Fruit fly (Drosophila melanogaster) whole organism, pupa: Measurements from ENCODE around the gene CG43179.

Source experiments
- CG10348 ChIP-seq: fragments of 200-800 bp; sonication (Bioruptor generic); IDR thresholded peaks from 2 replicates; pipeline ENCODE4 v1.3.6; 2022; ENCODE audit warnings: missing biosample characterization, missing genetic modification characterization
- CG12605 ChIP-seq: fragments of 200-800 bp; sonication (Bioruptor generic); IDR thresholded peaks from 2 replicates; pipeline ENCODE4 v1.3.6; 2022; ENCODE audit warnings: missing biosample characterization, missing genetic modification characterization
- CG13204 ChIP-seq: fragments of 200-800 bp; sonication (Bioruptor generic); optimal IDR thresholded peaks from 2 replicates; lab custom pipeline; 2018; ENCODE audit warnings: missing biosample characterization, mild to moderate bottlenecking, missing genetic modification characterization, moderate library complexity
- CG14655 ChIP-seq: fragments of 200-800 bp; sonication (Bioruptor generic); optimal IDR thresholded peaks from 3 replicates; lab custom pipeline; 2017; ENCODE audit warnings: mild to moderate bottlenecking, missing biosample characterization, missing genetic modification reagents, missing genetic modification characterization
- CG15710 ChIP-seq: fragments of 200-800 bp; sonication (Bioruptor generic); optimal IDR thresholded peaks from 2 replicates; lab custom pipeline; 2018; ENCODE audit warnings: missing biosample characterization, mild to moderate bottlenecking, missing genetic modification characterization, moderate library complexity
- CG17806 ChIP-seq: fragments of 200-800 bp; sonication (Bioruptor generic); optimal IDR thresholded peaks from 2 replicates; lab custom pipeline; 2018; ENCODE audit warnings: missing biosample characterization, mild to moderate bottlenecking, missing genetic modification characterization, moderate library complexity
- CG32121 ChIP-seq: fragments of 200-800 bp; sonication (Bioruptor generic); IDR thresholded peaks from 2 replicates; pipeline ENCODE4 v1.3.6; 2022; ENCODE audit warnings: missing biosample characterization, missing genetic modification characterization
- CG34367 ChIP-seq: fragments of 200-800 bp; sonication (Bioruptor generic); optimal IDR thresholded peaks from 2 replicates; lab custom pipeline; 2018; ENCODE audit warnings: missing biosample characterization, mild to moderate bottlenecking, missing genetic modification characterization
- CG4496 ChIP-seq: fragments of 200-800 bp; sonication (Bioruptor generic); IDR thresholded peaks from 3 replicates; pipeline ENCODE4 v1.3.6; 2022; ENCODE audit warnings: missing biosample characterization, missing genetic modification characterization
- CG8159 ChIP-seq: fragments of 200-800 bp; sonication (Bioruptor generic); optimal IDR thresholded peaks from 3 replicates; lab custom pipeline; 2018; ENCODE audit warnings: missing biosample characterization, mild to moderate bottlenecking, missing genetic modification characterization, moderate library complexity
- CG8301 ChIP-seq: fragments of 200-800 bp; sonication (Bioruptor generic); optimal IDR thresholded peaks from 2 replicates; lab custom pipeline; 2018; ENCODE audit warnings: missing biosample characterization, mild to moderate bottlenecking, missing genetic modification characterization
- CG9948 ChIP-seq: fragments of 200-800 bp; sonication (Bioruptor generic); optimal IDR thresholded peaks from 2 replicates; lab custom pipeline; 2018; ENCODE audit warnings: missing biosample characterization, mild to moderate bottlenecking, missing genetic modification characterization, moderate library complexity
- D1 ChIP-seq: fragments of 200-800 bp; sonication (Bioruptor generic); optimal IDR thresholded peaks from 2 replicates; lab custom pipeline; 2018; ENCODE audit warnings: missing biosample characterization, mild to moderate bottlenecking, missing genetic modification characterization, moderate library complexity
- EcR ChIP-seq: fragments of 200-800 bp; sonication (Bioruptor generic); optimal IDR thresholded peaks from 3 replicates; lab custom pipeline; 2019; ENCODE audit warnings: missing biosample characterization, missing genetic modification characterization, mild to moderate bottlenecking, moderate library complexity, missing genetic modification reagents
- Ets98B ChIP-seq: fragments of 200-800 bp; sonication (Bioruptor generic); IDR thresholded peaks from 2 replicates; pipeline ENCODE4 v1.3.6; 2022; ENCODE audit warnings: missing biosample characterization, missing genetic modification characterization
- Pif1A ChIP-seq: fragments of 200-800 bp; sonication (Bioruptor generic); optimal IDR thresholded peaks from 3 replicates; lab custom pipeline; 2016; ENCODE audit warnings: missing biosample characterization, missing genetic modification characterization
- Pif1B ChIP-seq: fragments of 200-800 bp; sonication (Bioruptor generic); optimal IDR thresholded peaks from 3 replicates; lab custom pipeline; 2016; ENCODE audit warnings: missing biosample characterization, missing genetic modification characterization
- Snoo ChIP-seq: fragments of 200-800 bp; sonication (Bioruptor generic); optimal IDR thresholded peaks from 3 replicates; lab custom pipeline; 2017; ENCODE audit warnings: missing biosample characterization, mild to moderate bottlenecking, missing genetic modification characterization, inconsistent platforms
- fd96Ca ChIP-seq: fragments of 200-800 bp; sonication (Bioruptor generic); IDR thresholded peaks from 3 replicates; pipeline ENCODE4 v1.3.6; 2022; ENCODE audit warnings: missing biosample characterization, missing genetic modification characterization
- gl ChIP-seq: fragments of 200-800 bp; sonication (Bioruptor generic); optimal IDR thresholded peaks from 2 replicates; lab custom pipeline; 2018; ENCODE audit warnings: missing biosample characterization, mild to moderate bottlenecking, missing genetic modification characterization
- rn ChIP-seq: fragments of 200-800 bp; sonication (Bioruptor generic); IDR thresholded peaks from 2 replicates; pipeline ENCODE4 v1.3.6; 2022; ENCODE audit warnings: missing biosample characterization, missing genetic modification characterization

The CG43179 gene

DNA sequence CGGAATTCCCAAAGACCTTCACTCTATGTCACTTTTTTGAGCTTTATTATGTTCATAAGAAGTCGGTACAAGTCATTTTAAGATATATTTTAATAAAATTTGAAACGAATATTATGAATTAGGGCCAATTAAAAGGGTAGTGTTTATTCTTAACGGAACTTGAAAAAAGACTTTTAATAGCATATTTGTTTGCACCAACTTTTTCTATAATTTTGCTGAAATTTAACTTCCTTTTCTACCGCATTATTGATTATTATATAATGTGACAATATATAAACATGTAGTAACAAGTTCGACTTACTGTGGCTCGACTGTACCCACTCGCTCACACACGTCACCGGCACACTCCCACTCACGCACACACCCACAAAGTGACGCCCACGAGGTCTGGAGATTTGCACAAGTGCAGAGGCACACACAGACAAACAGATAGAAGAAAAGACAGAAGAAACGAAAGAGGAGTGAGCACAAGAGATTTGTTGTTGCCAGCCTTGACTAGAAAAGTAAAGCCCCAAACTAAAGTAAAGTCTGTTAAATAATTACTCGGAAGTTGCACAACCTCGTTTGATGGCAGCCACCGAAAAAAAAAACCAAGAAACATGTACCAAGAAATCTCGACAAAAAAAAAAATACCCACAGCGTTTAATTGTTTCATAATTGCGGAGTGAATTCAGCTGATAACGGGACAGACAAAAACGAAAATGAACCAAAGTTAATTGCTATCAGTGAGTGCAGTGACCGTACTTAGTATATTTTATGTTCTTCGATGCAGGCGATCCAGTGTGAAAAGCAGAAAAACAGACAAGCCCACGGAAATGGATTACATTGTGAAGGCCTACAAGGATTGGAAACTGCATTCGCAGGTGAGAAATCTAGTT, 34.3 kb downstream of the CG43179 start:
- TF ChIP-seq CG4496 (GFP tag; lab: Robert Waterston, UW) = peak; percentile 53; the same call in 1 of the 3 replicates
- no peak for TF ChIP-seq rn (GFP tag; lab: Robert Waterston, UW)
- no peak for TF ChIP-seq CG13204
- TF ChIP-seq fd96Ca = peak; percentile 56; the same call in 1 of the 3 replicates
- peak; percentile 46 for TF ChIP-seq D1 (tag; lab: Kevin White, UChicago)
- TF ChIP-seq Snoo (tag; lab: Kevin White, UChicago) = peak; percentile 3
- peak; percentile 4 for TF ChIP-seq CG17806
- peak; percentile 42 for TF ChIP-seq CG9948 (tag; lab: Kevin White, UChicago)
- no peak for TF ChIP-seq CG34367 (tag; lab: Kevin White, UChicago)
- TF ChIP-seq CG8301 (tag; lab: Kevin White, UChicago) = peak; percentile 50
- peak; percentile 56 for TF ChIP-seq CG8159
- TF ChIP-seq Pif1B = peak; percentile 7
- peak; percentile 60 for TF ChIP-seq CG14655 (GFP tag; lab: Kevin White, UChicago)
- no peak for TF ChIP-seq gl (tag; lab: Kevin White, UChicago)
- TF ChIP-seq CG12605 (GFP tag; lab: Robert Waterston, UW) = no peak
- no peak for TF ChIP-seq Pif1A (GFP tag; lab: Kevin White, UChicago)
- peak; percentile 26; the same call in 1 of the 2 replicates for TF ChIP-seq Ets98B (GFP tag; lab: Robert Waterston, UW)
- TF ChIP-seq EcR = peak; percentile 58
- TF ChIP-seq CG32121 (GFP tag; lab: Robert Waterston, UW) = peak; percentile 52
- peak; percentile 48 for TF ChIP-seq CG15710 (tag; lab: Kevin White, UChicago)
- no peak for TF ChIP-seq CG10348 (GFP tag; lab: Robert Waterston, UW)

DNA sequence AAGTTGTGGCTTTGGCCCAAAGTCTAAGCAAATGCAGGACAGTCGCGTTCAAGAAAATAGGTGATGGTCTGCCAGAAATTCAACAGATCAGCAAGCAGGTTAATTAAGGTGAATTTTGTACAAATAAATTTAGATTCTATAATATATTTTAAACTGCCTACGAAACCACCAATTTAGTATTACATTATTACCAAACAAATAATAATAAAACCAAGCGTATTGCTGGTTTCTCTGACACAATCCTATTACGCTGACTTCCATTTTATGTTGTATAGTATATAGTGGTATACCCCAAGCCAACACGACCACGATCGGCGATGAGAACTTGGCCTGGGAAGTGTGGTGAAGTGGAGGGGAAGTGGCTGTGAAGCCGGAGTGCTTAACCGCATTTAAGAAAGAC, 35.5 kb downstream of the CG43179 start:
- TF ChIP-seq CG17806 (peak; percentile 88), fd96Ca (peak; percentile 61), CG15710 (tag; lab: Kevin White, UChicago) (peak; percentile 84), CG34367 (tag; lab: Kevin White, UChicago) (peak; percentile 82), CG9948 (tag; lab: Kevin White, UChicago) (peak; percentile 85), Snoo (tag; lab: Kevin White, UChicago) (peak; percentile 73), CG14655 (GFP tag; lab: Kevin White, UChicago) (peak; percentile 91), CG4496 (GFP tag; lab: Robert Waterston, UW) (peak; percentile 80), CG32121 (GFP tag; lab: Robert Waterston, UW) (peak; percentile 80), Pif1B (peak; percentile 78), gl (tag; lab: Kevin White, UChicago) (peak; percentile 76), CG8159 (peak; percentile 85), CG8301 (tag; lab: Kevin White, UChicago) (peak; percentile 90), Pif1A (GFP tag; lab: Kevin White, UChicago) (peak; percentile 84), CG12605 (GFP tag; lab: Robert Waterston, UW) (peak; percentile 81), EcR (peak; percentile 83), CG10348 (GFP tag; lab: Robert Waterston, UW) (0 out of 2 replicates have a peak, but pooled peaks have one; percentile 9), Ets98B (GFP tag; lab: Robert Waterston, UW) (peak; percentile 81), D1 (tag; lab: Kevin White, UChicago) (peak; percentile 77), CG13204 (peak; percentile 79), rn (GFP tag; lab: Robert Waterston, UW) (peak; percentile 50; the same call in 1 of the 2 replicates)
- TF ChIP-seq, all 21 proteins: peak for 21

- TF ChIP-seq Snoo (tag; lab: Kevin White, UChicago) (peak; percentile 32), Pif1B (no peak), CG15710 (tag; lab: Kevin White, UChicago) (peak; percentile 54), CG17806 (peak; percentile 49), D1 (tag; lab: Kevin White, UChicago) (no peak), CG8159 (peak; percentile 74), CG12605 (GFP tag; lab: Robert Waterston, UW) (0 out of 2 replicates have a peak, but pooled peaks have one; percentile 19), gl (tag; lab: Kevin White, UChicago) (no peak), CG32121 (GFP tag; lab: Robert Waterston, UW) (peak; percentile 37; the same call in 1 of the 2 replicates), CG8301 (tag; lab: Kevin White, UChicago) (peak; percentile 57), CG9948 (tag; lab: Kevin White, UChicago) (peak; percentile 72), rn (GFP tag; lab: Robert Waterston, UW) (no peak), CG10348 (GFP tag; lab: Robert Waterston, UW) (no peak), CG13204 (no peak), Pif1A (GFP tag; lab: Kevin White, UChicago) (no peak), CG4496 (GFP tag; lab: Robert Waterston, UW) (peak; percentile 30; the same call in 1 of the 3 replicates), fd96Ca (no peak), CG14655 (GFP tag; lab: Kevin White, UChicago) (peak; percentile 80), CG34367 (tag; lab: Kevin White, UChicago) (peak; percentile 45), EcR (no peak), Ets98B (GFP tag; lab: Robert Waterston, UW) (no peak)
- TF ChIP-seq, all 21 proteins: peak for 11
Measured at dm6 chr3R:14292307-14292711, 36.4 kb downstream of the CG43179 start.

dm6 chr3R:14294397-14295018, 38.6 kb downstream of the CG43179 start:
- TF ChIP-seq CG32121 (GFP tag; lab: Robert Waterston, UW) (no peak), Ets98B (GFP tag; lab: Robert Waterston, UW) (no peak), CG12605 (GFP tag; lab: Robert Waterston, UW) (no peak), CG8301 (tag; lab: Kevin White, UChicago) (no peak), CG14655 (GFP tag; lab: Kevin White, UChicago) (no peak), gl (tag; lab: Kevin White, UChicago) (no peak), CG13204 (no peak), CG17806 (no peak)
